Fruit fly (Drosophila melanogaster) whole organism, larva: ENCODE data around the gene sicily.

Experiments used
- noc ChIP-seq: fragments of 200-800 bp; sonication (Bioruptor generic); optimal IDR thresholded peaks from 3 replicates; lab custom pipeline; 2019; ENCODE audit warnings: missing biosample characterization, mild to moderate bottlenecking, missing genetic modification characterization, moderate library complexity

The sicily gene

DNA sequence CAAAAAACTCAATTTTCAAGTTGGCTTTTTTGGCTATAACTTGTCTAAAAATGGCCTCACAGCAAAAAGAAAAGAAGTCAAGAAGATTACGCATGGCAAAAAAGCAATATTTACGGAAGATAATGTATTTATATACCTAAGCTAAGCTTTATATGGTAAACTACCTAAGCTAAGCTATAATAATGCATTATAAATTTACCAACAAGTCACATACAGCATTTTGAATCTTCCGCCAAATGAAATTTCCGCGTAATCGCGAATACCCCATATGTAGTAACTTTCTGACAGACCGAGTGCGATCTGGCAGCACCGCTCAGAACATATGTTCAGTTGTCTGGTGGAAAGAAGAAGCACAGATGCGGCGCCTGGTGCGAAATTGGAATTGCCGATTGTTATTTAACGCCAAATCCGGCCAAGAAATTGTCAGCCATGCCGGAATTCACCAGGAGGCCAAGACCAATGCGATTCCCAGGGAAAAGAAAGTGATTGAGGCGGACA is at the start of gene sicily:
TSS of gene sicily (plus strand) at position 51 of the 498 bp plus-strand sequence.
- TF ChIP-seq noc (tag; lab: Kevin White, UChicago), result no peak

DNA sequence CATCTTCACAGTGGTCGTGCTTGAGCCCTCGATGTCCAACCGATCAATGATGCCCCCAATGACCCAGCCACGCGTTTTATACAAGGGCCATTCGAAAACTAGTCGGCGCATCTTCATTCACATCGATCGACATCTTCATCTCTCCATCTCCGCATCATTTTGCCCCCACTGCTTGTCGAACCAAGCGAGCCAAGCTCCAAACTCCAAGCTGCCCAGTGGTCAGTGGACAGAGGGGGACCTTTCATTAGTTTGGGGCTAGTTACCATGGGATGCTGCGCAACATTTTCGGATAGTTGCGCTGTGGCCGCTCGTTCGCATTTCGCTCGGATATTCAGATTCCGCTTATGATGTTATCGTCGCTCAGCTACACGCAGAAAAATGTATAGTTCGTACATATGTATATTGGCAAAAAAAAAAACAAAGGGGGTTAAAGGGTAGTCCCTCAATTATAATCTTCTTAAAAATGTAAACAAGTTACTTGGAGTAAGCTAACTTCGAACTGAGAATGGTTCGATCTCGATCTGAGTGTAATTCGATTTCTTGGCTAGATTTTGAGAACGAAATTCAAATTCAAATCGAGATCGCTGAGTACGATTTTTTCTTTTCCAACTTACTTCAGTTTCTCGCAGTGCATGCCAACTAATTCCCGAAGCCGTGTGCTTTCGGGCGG is 45.3 kb upstream of the sicily start, which contains the start of gene CG15740:
TSS of gene CG15740 (minus strand) at position 51 of the 670 bp plus-strand sequence.
- TF ChIP-seq noc (tag; lab: Kevin White, UChicago), result no peak

DNA sequence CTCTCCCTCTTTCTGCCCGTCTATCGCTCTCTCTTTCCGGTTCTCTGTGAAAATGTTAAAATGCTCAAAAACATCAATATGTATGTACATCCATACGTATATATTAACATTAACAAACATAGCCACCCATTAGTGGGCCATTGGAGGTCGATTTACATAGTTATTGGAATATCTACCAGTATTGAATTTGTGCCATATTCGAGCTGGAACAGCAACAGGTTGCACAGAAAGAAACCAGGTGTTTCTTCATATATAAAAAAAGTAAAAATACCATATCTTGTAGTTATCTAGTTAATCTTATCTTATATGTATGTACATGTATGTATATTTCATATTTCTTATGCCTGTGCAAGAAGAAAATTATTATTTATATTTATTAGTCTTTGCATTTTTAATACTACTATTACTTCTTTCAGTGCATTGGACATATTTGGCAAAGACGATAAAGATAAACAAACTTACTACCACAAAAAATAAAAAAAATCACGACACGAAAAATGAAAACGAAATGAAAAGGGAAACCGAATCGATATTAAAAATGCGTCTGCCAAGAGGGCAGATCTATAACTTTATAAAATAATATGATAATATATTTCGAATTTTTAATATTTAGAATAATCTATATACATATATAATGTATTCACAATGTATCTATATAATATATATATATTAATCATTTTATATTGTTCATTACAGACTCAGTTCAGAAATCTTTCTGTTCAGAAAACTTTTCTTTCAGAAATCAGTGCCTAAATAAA is 42.8 kb upstream of the sicily start:
- peak; percentile 35 for TF ChIP-seq noc (tag; lab: Kevin White, UChicago)

DNA sequence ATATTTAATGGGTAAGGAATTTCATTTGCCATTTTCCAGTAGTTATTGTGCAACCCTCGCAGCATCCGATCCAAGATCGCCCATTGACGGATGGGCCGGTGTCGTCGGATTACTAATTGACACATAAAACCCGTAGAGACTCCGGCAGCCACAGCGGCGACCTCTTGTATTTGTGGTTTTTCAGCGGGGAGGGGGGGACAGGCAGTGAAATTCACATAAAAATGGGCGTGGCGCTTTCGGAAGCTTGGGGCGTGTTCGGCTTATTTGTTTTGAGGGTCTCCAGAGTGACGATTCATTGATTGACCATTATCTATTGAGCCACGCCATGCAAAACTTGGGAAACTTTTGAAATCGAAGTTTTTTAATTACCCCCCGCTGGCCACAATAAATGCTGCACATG is 42.3 kb upstream of the sicily start:
- TF ChIP-seq noc (tag; lab: Kevin White, UChicago), result no peak

DNA sequence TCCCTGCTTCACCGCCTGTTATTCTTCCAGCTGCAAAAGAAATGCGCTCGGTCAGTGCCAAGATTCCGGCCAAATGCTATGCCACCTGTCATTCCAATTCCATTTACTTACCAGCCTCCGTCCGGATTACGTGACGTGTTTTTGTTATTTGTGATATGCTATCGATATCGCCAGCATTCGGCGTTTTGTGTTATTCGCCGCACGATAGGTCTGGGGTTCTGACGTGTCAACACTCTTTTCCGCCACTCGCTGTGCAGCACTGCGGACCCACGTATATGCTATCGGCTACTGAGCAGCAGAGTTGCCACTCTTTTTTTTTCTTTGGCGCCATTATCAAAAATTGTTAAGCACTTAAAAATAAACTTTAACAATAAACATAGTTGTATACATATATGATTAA is 39.2 kb upstream of the sicily start, which contains the start of gene p24-1:
TSS of gene p24-1 (minus strand) at position 221 of the 400 bp plus-strand sequence.
- TF ChIP-seq noc (tag; lab: Kevin White, UChicago), result peak; percentile 31

DNA sequence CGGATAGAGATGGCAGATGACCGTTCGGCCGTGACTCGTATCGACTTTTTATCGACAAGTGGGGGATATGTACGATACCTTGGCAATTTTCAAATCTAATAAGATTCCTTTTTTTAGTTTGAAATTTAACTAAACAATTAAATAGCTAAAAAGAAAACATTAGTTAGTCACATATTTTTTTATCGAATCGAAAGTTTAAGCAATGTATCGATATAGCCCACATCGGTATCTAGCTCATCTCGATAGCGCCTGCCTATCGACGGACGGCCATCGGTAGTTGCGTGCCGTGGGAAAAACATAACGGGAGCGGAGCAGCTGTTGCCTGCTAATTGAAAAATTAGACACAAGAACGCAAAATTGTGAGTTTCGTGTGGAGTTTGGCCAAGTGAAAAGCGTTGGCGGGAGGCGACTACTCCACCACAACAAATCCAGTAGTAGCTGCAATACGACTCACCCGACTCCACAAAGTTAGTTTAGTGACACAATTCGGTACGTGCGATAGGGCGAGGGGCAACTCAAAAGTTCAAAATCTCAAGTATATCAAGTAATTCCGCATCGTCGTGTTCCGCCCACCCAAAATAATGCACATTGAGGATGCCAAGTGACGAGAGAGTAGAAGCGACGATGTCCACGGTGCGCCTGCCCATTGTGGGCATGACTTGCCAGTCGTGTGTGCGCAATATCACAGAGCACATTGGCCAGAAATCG is 36.6 kb upstream of the sicily start, which contains the start of the genes CG10347 and ATP7:
TSS of gene CG10347 (minus strand) at position 174 of the 708 bp plus-strand sequence.
TSS of gene ATP7 (plus strand) at position 265 of the 708 bp plus-strand sequence.
- TF ChIP-seq noc (tag; lab: Kevin White, UChicago), result peak; percentile 30

DNA sequence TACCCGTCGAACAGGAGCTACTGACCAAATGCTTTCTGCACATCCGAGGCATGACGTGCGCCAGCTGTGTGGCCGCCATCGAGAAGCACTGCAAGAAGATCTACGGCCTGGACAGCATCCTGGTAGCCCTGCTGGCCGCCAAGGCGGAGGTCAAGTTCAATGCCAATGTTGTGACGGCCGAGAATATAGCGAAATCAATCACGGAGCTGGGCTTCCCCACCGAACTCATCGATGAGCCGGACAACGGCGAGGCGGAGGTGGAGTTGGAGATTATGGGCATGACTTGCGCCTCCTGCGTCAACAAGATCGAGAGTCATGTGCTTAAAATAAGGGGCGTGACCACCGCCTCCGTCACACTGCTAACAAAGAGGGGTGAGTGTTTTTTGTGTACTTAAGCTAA is 35.6 kb upstream of the sicily start:
- no peak for TF ChIP-seq noc (tag; lab: Kevin White, UChicago)

DNA sequence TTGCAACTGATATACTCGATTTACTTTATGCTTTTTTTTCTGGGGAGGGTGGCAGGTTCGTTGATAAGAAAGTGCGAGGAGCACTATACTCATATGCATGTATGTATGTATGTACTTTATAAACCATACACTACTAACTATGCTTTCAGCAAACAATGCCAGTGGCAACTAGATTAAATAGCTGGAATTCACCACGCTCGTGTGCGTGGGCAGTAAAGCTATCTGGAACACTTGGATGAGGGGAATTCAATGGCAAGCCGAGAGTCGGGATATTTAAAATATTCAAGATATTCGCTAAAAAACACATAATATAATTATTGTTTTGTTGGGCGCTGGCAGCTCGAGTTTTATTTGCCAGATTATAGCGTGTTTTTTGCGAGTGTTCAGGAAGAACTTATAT is 34.7 kb upstream of the sicily start:
- no peak for TF ChIP-seq noc (tag; lab: Kevin White, UChicago)

DNA sequence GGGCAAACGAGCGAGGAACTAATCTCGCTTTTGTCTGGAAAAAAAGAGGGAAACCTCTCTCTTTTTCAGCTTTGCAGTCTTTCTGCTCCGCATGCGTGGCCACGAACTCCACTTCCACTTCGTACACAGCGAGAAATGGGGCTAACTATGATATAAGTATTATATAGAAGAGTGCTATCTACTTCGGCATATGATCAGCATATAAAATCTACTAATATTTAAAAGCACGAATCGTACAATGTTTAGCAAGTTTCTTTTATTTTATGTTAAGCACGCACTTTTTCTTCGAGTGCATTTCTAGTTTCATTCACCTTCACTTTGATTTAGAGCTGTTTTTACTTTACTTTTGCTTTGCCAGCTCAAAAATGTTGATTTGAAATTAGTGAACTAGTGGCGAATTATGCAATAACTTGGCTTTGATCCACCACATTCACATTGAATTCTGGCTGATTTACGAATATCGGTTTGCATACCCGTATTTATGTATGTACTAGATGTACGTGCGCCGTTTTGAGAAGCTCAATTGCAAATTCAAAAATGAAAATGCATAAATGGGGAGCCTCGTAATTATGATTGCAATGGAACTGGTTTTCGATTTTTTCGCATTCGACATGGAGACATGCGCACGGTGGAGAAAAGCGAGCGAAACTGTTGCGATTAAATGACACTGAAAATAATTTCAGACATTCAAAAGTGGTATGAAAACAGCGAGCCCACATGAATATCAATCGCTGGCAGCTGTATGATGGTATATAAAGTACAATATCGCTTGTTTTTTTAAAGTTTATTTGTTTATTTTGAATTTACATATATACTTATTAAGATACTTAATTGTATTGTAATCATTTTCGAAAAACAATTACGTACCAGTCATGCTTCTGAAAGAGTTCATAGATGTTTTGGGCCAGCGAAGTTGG is 33.8 kb upstream of the sicily start:
- peak; percentile 77 for TF ChIP-seq noc (tag; lab: Kevin White, UChicago)

DNA sequence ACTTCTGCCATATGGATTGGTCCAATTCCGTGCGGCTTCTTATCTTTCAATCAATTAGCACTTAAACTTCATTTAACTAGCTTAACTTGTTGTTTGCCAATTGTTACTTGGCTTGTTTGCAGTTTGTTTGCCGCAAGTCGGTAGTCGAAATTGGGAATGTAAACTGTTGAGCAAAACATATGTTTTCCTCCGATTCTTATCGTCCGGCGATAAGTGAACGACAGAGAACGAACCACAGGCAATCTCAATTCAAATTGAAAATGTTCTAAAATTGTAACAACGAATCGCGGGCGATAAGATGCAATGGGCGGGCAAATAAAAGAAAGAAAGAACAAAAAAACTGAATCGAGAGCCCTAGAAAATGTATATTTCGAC is 33.1 kb upstream of the sicily start:
- TF ChIP-seq noc (tag; lab: Kevin White, UChicago), result no peak

DNA sequence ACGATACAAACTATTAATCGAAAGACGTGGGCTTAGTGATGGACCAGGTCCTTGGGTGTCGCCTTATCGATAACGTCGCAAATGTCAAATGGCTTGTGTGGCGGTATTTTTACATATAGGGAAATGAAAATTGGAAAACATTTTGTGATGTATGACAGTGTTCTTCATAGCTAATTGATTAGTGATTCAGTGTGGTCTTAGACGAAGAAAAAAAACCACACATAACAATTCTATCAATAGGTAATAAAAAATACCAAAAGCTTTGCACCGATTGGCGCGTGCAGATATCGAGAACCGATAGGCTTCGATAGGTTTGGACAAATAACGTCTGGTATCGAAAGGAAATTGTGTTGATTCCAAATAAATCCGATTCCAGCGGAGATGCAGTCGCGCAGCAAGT is 22.7 kb upstream of the sicily start, which contains the start of the genes Nrd1 and CG1847:
TSS of gene Nrd1 (minus strand) at position 28 of the 400 bp plus-strand sequence.
TSS of gene CG1847 (plus strand) at position 305 of the 400 bp plus-strand sequence.
- no peak for TF ChIP-seq noc (tag; lab: Kevin White, UChicago)

DNA sequence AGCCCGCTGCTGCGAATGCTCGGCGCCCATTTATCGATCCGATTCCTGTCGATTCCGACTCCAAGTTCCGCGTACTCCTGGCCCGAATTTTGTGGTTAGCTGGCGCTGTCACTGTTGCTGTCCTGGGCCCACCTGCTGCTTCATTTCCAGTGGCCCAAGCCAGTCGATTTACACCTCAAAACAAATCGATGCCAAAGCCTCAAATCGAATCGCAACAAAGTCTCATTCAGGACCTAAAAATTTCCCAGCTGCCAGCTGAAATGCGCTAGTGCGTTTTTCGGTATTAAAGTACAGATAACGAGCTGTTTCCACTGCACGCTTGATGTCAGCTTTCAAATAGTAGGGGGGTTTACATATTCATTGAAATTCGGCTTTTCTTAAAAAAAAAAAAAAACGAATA is 19.0 kb upstream of the sicily start, which contains the start of gene BORCS5:
TSS of gene BORCS5 (minus strand) at position 263 of the 400 bp plus-strand sequence.
- no peak for TF ChIP-seq noc (tag; lab: Kevin White, UChicago)

DNA sequence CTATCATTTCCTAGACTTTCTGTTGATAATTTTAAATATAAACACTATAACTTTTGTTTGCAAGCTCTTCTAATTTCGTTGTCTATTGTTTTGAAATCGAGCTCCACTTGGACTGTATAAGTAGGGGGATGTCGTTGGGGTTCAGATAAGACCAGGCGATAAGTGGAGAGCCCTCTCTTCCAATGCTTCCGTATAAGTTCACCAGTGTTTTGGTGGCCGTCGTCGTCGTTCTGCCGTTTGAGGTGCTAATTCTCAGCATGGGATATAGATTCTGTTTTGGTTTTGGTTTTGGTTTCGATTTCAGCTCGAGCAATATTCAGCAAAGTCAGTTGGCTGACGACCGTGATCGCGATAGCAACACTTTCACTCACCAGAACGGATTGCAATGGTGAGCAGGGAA is 18.4 kb upstream of the sicily start, which contains the start of gene CG15739:
TSS of gene CG15739 (plus strand) at position 204 of the 400 bp plus-strand sequence.
- TF ChIP-seq noc (tag; lab: Kevin White, UChicago), result no peak

DNA sequence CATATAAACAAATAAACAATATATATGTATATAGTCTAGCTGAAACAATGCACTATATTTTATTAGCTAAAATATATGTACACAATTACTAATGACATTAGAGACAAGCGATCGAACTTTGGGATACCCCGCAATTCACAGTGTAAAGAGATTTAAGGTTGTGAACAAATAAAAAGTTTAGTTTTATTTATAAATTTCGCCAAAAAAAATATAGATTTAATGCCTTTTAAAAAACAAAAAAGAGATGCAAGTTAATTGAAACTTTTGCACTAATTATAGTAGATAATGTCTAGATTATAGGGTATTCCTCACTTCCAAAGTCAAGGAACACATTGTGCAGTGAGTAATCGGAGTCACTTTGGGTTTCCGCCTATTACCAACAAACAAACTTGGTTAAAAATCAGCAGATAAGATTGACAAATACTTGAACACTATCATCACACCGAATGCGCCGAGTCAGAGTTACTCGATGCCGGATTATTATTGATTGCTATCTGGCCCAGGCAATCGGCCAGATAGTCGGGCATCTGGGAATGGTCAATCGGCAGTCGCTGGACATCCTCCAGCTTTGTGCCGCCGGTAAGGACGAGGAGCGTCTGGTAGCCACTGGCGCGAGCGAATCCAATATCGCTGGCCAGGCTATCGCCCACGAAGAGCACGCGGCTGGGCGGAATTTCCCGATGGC is 16.2 kb upstream of the sicily start:
- peak; percentile 40 for TF ChIP-seq noc (tag; lab: Kevin White, UChicago)
